Fruit fly (Drosophila melanogaster): ENCODE results near the gene GstO1.

GstO1 gene

dm6 chr3L:8549183-8549890 lies 24.7 kb upstream of the GstO1 start (continued):
- no peak for TF ChIP-seq CG8944 (GFP tag; optimal IDR thresholded peaks at IDR 0.05)
- peak in 1 of 2 experiments; percentile 5 for TF ChIP-seq Hr78 (GFP tag; optimal IDR thresholded peaks at IDR 0.05)
- TF ChIP-seq nerfin-2 (GFP tag; IDR thresholded peaks at IDR 0.05; ENCODE audit: partially characterized antibody) = no peak
- TF ChIP-seq sr (GFP tag; IDR thresholded peaks at IDR 0.05) = no peak
- peak; percentile 56 for TF ChIP-seq CG17359 (tag; optimal IDR thresholded peaks at IDR 0.05)
- TF ChIP-seq CG12071 (GFP tag; optimal IDR thresholded peaks at IDR 0.05) = peak; percentile 42
- TF ChIP-seq CrebB (tag; optimal IDR thresholded peaks at IDR 0.05) = peak; percentile 2
- TF ChIP-seq sug (tag; optimal IDR thresholded peaks at IDR 0.05) = no peak
- TF ChIP-seq MBD-R2 (GFP tag; IDR thresholded peaks at IDR 0.05) = no peak; the same call in 1 of the 2 replicates
- peak; percentile 50 for TF ChIP-seq gro (GFP tag; optimal IDR thresholded peaks at IDR 0.05)
- no peak for TF ChIP-seq ttk (GFP tag; IDR thresholded peaks at IDR 0.05)
- peak; percentile 8 for TF ChIP-seq CG3163 (GFP tag; optimal IDR thresholded peaks at IDR 0.05)
- 0 out of 3 replicates have a peak, but pooled peaks have one; percentile 43 for TF ChIP-seq ase (GFP tag; IDR thresholded peaks at IDR 0.05)
- peak; percentile 37 for TF ChIP-seq CG1602 (GFP tag; optimal IDR thresholded peaks at IDR 0.05)
- TF ChIP-seq H15 (GFP tag; IDR thresholded peaks at IDR 0.05) = 0 out of 3 replicates have a peak, but pooled peaks have one; percentile 18
- TF ChIP-seq Jarid2 (GFP tag; optimal IDR thresholded peaks at IDR 0.05) = peak; percentile 0
- no peak for TF ChIP-seq nom (GFP tag; optimal IDR thresholded peaks at IDR 0.05)
- TF ChIP-seq CG10366 (GFP tag; IDR thresholded peaks at IDR 0.05) = no peak; the same call in 1 of the 2 replicates
- TF ChIP-seq wor (GFP tag; IDR thresholded peaks at IDR 0.05) = no peak
- TF ChIP-seq ewg (GFP tag; optimal IDR thresholded peaks at IDR 0.05) = peak; percentile 12
- TF ChIP-seq prd (optimal IDR thresholded peaks at IDR 0.05) = no peak
- peak; percentile 62 for TF ChIP-seq prd (GFP tag; IDR thresholded peaks at IDR 0.05)
- no peak for TF ChIP-seq CG34422 (GFP tag; IDR thresholded peaks at IDR 0.05)
- TF ChIP-seq CG8359 (GFP tag; optimal IDR thresholded peaks at IDR 0.05; ENCODE audit: borderline replicate concordance) = no peak
- TF ChIP-seq CG42726 (GFP tag; IDR thresholded peaks at IDR 0.05; ENCODE audit: partially characterized antibody) = no peak
- TF ChIP-seq Drgx (GFP tag; IDR thresholded peaks at IDR 0.05) = 0 out of 2 replicates have a peak, but pooled peaks have one; percentile 35
- TF ChIP-seq CG15601 (tag; optimal IDR thresholded peaks at IDR 0.05) = peak; percentile 71
- no peak for TF ChIP-seq Side (GFP tag; optimal IDR thresholded peaks at IDR 0.05)
- no peak for TF ChIP-seq CG7963 (GFP tag; IDR thresholded peaks at IDR 0.05; ENCODE audit: partially characterized antibody)
- TF ChIP-seq mirr (GFP tag; optimal IDR thresholded peaks at IDR 0.05) = peak; percentile 5
- TF ChIP-seq CG7556 (GFP tag; optimal IDR thresholded peaks at IDR 0.05) = peak; percentile 23
- TF ChIP-seq dpn (GFP tag; optimal IDR thresholded peaks at IDR 0.05) = peak; percentile 35 to 57
- peak; percentile 40 for TF ChIP-seq CG17385 (GFP tag; optimal IDR thresholded peaks at IDR 0.05)
- TF ChIP-seq tll (GFP tag; optimal IDR thresholded peaks at IDR 0.05) = no peak
- peak; percentile 31 for TF ChIP-seq nerfin-1 (tag; optimal IDR thresholded peaks at IDR 0.05)
- peak; percentile 44 for TF ChIP-seq oc (tag; optimal IDR thresholded peaks at IDR 0.05)
- no peak for TF ChIP-seq emc (GFP tag; optimal IDR thresholded peaks at IDR 0.05)
- peak; percentile 55 for TF ChIP-seq Camta (GFP tag; optimal IDR thresholded peaks at IDR 0.05)
- peak; percentile 55 for TF ChIP-seq lmd (GFP tag; IDR thresholded peaks at IDR 0.05)
- peak; percentile 14 for TF ChIP-seq CG5245 (GFP tag; optimal IDR thresholded peaks at IDR 0.05)
- peak in 1 of 3 experiments; percentile 70 for TF ChIP-seq lola (GFP tag; optimal IDR thresholded peaks at IDR 0.05)
- TF ChIP-seq ara (GFP tag; IDR thresholded peaks at IDR 0.05) = peak; percentile 18; the same call in 1 of the 2 replicates
- peak; percentile 41 for TF ChIP-seq Hmr (GFP tag; optimal IDR thresholded peaks at IDR 0.05)
- TF ChIP-seq nau (GFP tag; optimal IDR thresholded peaks at IDR 0.05) = peak; percentile 50
- TF ChIP-seq sima (GFP tag; optimal IDR thresholded peaks at IDR 0.05) = no peak
- TF ChIP-seq repo (GFP tag; optimal IDR thresholded peaks at IDR 0.05) = peak; percentile 3
- peak; percentile 50 for TF ChIP-seq CG4424 (GFP tag; optimal IDR thresholded peaks at IDR 0.05)
- no peak for TF ChIP-seq Dip3 (GFP tag; optimal IDR thresholded peaks at IDR 0.05)

Data from whole organism, embryonic.